Worm (Caenorhabditis elegans) whole organism, young adult: Measurements from ENCODE around the gene R03G8.1.

Experiments
- C17E4.6 ChIP-seq: fragments of 200-800 bp; sonication (Bioruptor generic); IDR thresholded peaks from 2 replicates; pipeline ENCODE4 v1.3.6; 2022; ENCODE audit warnings: missing genetic modification reagents, missing genetic modification characterization, missing compliant biosample characterization
- F49E8.2 ChIP-seq: sonication (generic microtip); optimal IDR thresholded peaks from 3 replicates; lab custom pipeline; 2017; ENCODE audit warnings: missing genetic modification characterization, mild to moderate bottlenecking, missing compliant biosample characterization, antibody characterized with exemption, moderate library complexity; ENCODE audit not compliant: insufficient read depth
- F52B5.7 ChIP-seq: sonication (generic microtip); optimal IDR thresholded peaks from 2 replicates; lab custom pipeline; 2016; ENCODE audit warnings: mild to moderate bottlenecking, missing genetic modification characterization, missing compliant biosample characterization
- F55B11.4 ChIP-seq: sonication (generic microtip); optimal IDR thresholded peaks from 2 replicates; lab custom pipeline; 2016; ENCODE audit warnings: missing compliant biosample characterization, missing genetic modification characterization, borderline replicate concordance; ENCODE audit not compliant: insufficient read depth
- K11D2.4 ChIP-seq: fragments of 200-800 bp; sonication (Bioruptor generic); IDR thresholded peaks from 2 replicates; pipeline ENCODE4 v1.3.6; 2022; ENCODE audit warnings: missing genetic modification reagents, missing genetic modification characterization, missing compliant biosample characterization
- T07F8.4 ChIP-seq: sonication (generic microtip); optimal IDR thresholded peaks from 2 replicates; lab custom pipeline; 2016; ENCODE audit warnings: mild to moderate bottlenecking, missing genetic modification characterization, moderate library complexity, missing compliant biosample characterization
- Y53G8AR.9 ChIP-seq: fragments of 200-800 bp; sonication (Bioruptor generic); conservative IDR thresholded peaks from 2 replicates; pipeline ENCODE4 v1.3.6; 2022; ENCODE audit warnings: missing genetic modification reagents, missing genetic modification characterization, missing compliant biosample characterization
- ZK185.1 ChIP-seq: sonication (generic microtip); optimal IDR thresholded peaks from 2 replicates; lab custom pipeline; 2016; ENCODE audit warnings: mild to moderate bottlenecking, missing genetic modification characterization, missing compliant biosample characterization; ENCODE audit not compliant: poor library complexity, severe bottlenecking
- ama-1 ChIP-seq, 3 experiments: fragments of 150-350 bp in 1 of 3; sonication (generic microtip) in 2 of 3; optimal IDR thresholded peaks; 2 replicates each; lab custom pipeline; 2014 to 2018; ENCODE audit warnings: missing biosample characterization in 2 of 3, missing genetic modification characterization in 2 of 3, missing genetic modification reagents in 2 of 3
- aptf-3 ChIP-seq: fragments of 200-800 bp; sonication (Bioruptor generic); IDR thresholded peaks from 2 replicates; pipeline ENCODE4 v1.3.6; 2022; ENCODE audit warnings: missing genetic modification characterization, missing compliant biosample characterization
- atf-7 ChIP-seq: sonication (generic microtip); optimal IDR thresholded peaks from 2 replicates; lab custom pipeline; 2017; ENCODE audit warnings: mild to moderate bottlenecking, missing genetic modification characterization, missing compliant biosample characterization
- attf-3 ChIP-seq: fragments of 200-800 bp; sonication (Bioruptor generic); conservative IDR thresholded peaks from 2 replicates; pipeline ENCODE4 v1.3.6; 2022; ENCODE audit warnings: missing genetic modification reagents, missing genetic modification characterization, missing compliant biosample characterization
- cebp-1 ChIP-seq, 2 experiments: fragments of 200-800 bp in 1 of 2; sonication (Bioruptor generic) in 1 of 2; sonication (generic microtip) in 1 of 2; IDR thresholded peaks in 1 of 2; optimal IDR thresholded peaks in 1 of 2; 2 replicates each; pipeline versions ENCODE4 v1.3.6 to Lab custom; 2017 to 2022; ENCODE audit warnings: missing compliant biosample characterization in 2 of 2, missing genetic modification characterization in 2 of 2, mild to moderate bottlenecking in 1 of 2, missing genetic modification reagents in 1 of 2, moderate library complexity in 1 of 2
- ceh-91 ChIP-seq: fragments of 200-800 bp; sonication (Bioruptor generic); IDR thresholded peaks from 2 replicates; pipeline ENCODE4 v1.3.6; 2022; ENCODE audit warnings: missing genetic modification reagents, missing genetic modification characterization, missing compliant biosample characterization
- chd-7 ChIP-seq: sonication (generic microtip); optimal IDR thresholded peaks from 2 replicates; lab custom pipeline; 2016; ENCODE audit warnings: mild to moderate bottlenecking, missing genetic modification characterization, moderate library complexity, missing compliant biosample characterization
- die-1 ChIP-seq: sonication (generic microtip); optimal IDR thresholded peaks from 2 replicates; lab custom pipeline; 2016; ENCODE audit warnings: missing genotype, mild to moderate bottlenecking, missing genetic modification characterization, missing compliant biosample characterization
- dox-1 ChIP-seq: fragments of 200-800 bp; sonication (Bioruptor generic); IDR thresholded peaks from 2 replicates; pipeline ENCODE4 v1.3.6; 2022; ENCODE audit warnings: missing genetic modification reagents, missing genetic modification characterization, missing compliant biosample characterization
- egl-44 ChIP-seq: fragments of 200-800 bp; sonication (Bioruptor generic); IDR thresholded peaks from 2 replicates; pipeline ENCODE4 v1.3.6; 2022; ENCODE audit warnings: missing genetic modification reagents, missing genetic modification characterization, missing compliant biosample characterization
- hmg-1.2 ChIP-seq: fragments of 200-800 bp; sonication (Bioruptor generic); IDR thresholded peaks from 2 replicates; pipeline ENCODE4 v1.3.6; 2022; ENCODE audit warnings: missing genetic modification reagents, missing genetic modification characterization, missing compliant biosample characterization
- hrde-1 ChIP-seq: sonication (generic microtip); optimal IDR thresholded peaks from 2 replicates; lab custom pipeline; 2016; ENCODE audit warnings: missing genetic modification characterization, mild to moderate bottlenecking, missing compliant biosample characterization, moderate library complexity, missing genotype, missing genetic modification reagents, borderline replicate concordance
- lin-26 ChIP-seq: fragments of 200-800 bp; sonication (Bioruptor generic); IDR thresholded peaks from 2 replicates; pipeline ENCODE4 v1.3.6; 2022; ENCODE audit warnings: missing genetic modification reagents, missing genetic modification characterization, missing compliant biosample characterization
- lin-35 ChIP-seq, 3 experiments: fragments of 150-350 bp in 2 of 3; sonication (generic microtip) in 1 of 3; optimal IDR thresholded peaks; 2 replicates each; lab custom pipeline; 2014 to 2018; ENCODE audit warnings: missing biosample characterization in 3 of 3, missing genetic modification characterization in 3 of 3, missing genetic modification reagents in 3 of 3
- lin-40 ChIP-seq: sonication (generic microtip); optimal IDR thresholded peaks from 2 replicates; lab custom pipeline; 2016; ENCODE audit warnings: missing genetic modification characterization, mild to moderate bottlenecking, missing compliant biosample characterization, missing genotype, missing genetic modification reagents
- madf-8 ChIP-seq: fragments of 200-800 bp; sonication (Bioruptor generic); conservative IDR thresholded peaks from 2 replicates; pipeline ENCODE4 v1.3.6; 2022; ENCODE audit warnings: missing genetic modification reagents, missing genetic modification characterization, missing compliant biosample characterization
- mel-28 ChIP-seq: sonication (generic microtip); optimal IDR thresholded peaks from 2 replicates; lab custom pipeline; 2016; ENCODE audit warnings: borderline replicate concordance, mild to moderate bottlenecking, missing genetic modification characterization, missing compliant biosample characterization
- nfya-1 ChIP-seq: sonication (generic microtip); optimal IDR thresholded peaks from 2 replicates; lab custom pipeline; 2017; ENCODE audit warnings: antibody characterized with exemption, missing compliant biosample characterization, missing genetic modification characterization, borderline replicate concordance; ENCODE audit not compliant: insufficient read depth
- nhr-179 ChIP-seq: sonication (generic microtip); optimal IDR thresholded peaks from 2 replicates; lab custom pipeline; 2016; ENCODE audit warnings: mild to moderate bottlenecking, missing genetic modification characterization, missing compliant biosample characterization
- nhr-90 ChIP-seq: sonication (generic microtip); optimal IDR thresholded peaks from 2 replicates; lab custom pipeline; 2016; ENCODE audit warnings: missing genotype, mild to moderate bottlenecking, missing genetic modification characterization, missing compliant biosample characterization
- pha-4 ChIP-seq: fragments of 150-350 bp; sonication (generic microtip); optimal IDR thresholded peaks from 2 replicates; lab custom pipeline; 2014; ENCODE audit warnings: missing biosample characterization, missing genetic modification reagents, missing genetic modification characterization
- snpc-1.3 ChIP-seq: sonication (generic microtip); optimal IDR thresholded peaks from 2 replicates; lab custom pipeline; 2017; ENCODE audit warnings: missing genetic modification characterization, mild to moderate bottlenecking, missing compliant biosample characterization, antibody characterized with exemption, moderate library complexity, missing genotype, missing genetic modification reagents; ENCODE audit not compliant: insufficient read depth
- somi-1 ChIP-seq: fragments of 200-800 bp; sonication (Bioruptor generic); optimal IDR thresholded peaks from 2 replicates; lab custom pipeline; 2018; ENCODE audit warnings: mild to moderate bottlenecking, missing genetic modification characterization, missing compliant biosample characterization
- sptf-2 ChIP-seq: fragments of 200-800 bp; sonication (Bioruptor generic); optimal IDR thresholded peaks from 2 replicates; lab custom pipeline; 2018; ENCODE audit warnings: mild to moderate bottlenecking, missing genetic modification characterization, missing compliant biosample characterization
- zfh-2 ChIP-seq: fragments of 200-800 bp; sonication (Bioruptor generic); conservative IDR thresholded peaks from 2 replicates; pipeline ENCODE4 v1.3.6; 2022; ENCODE audit warnings: missing genetic modification reagents, missing genetic modification characterization, missing compliant biosample characterization
- zim-3 ChIP-seq: sonication (generic microtip); optimal IDR thresholded peaks from 2 replicates; lab custom pipeline; 2017; ENCODE audit warnings: mild to moderate bottlenecking, missing genetic modification characterization, moderate library complexity, missing compliant biosample characterization
- ztf-18 ChIP-seq: sonication (generic microtip); optimal IDR thresholded peaks from 2 replicates; lab custom pipeline; 2016; ENCODE audit warnings: missing genotype, mild to moderate bottlenecking, missing genetic modification characterization, missing compliant biosample characterization
- ztf-25 ChIP-seq: fragments of 200-800 bp; sonication (Bioruptor generic); IDR thresholded peaks from 2 replicates; pipeline ENCODE4 v1.3.6; 2022; ENCODE audit warnings: missing genetic modification reagents, missing genetic modification characterization, missing compliant biosample characterization
- ztf-26 ChIP-seq: sonication (generic microtip); optimal IDR thresholded peaks from 2 replicates; lab custom pipeline; 2017; ENCODE audit warnings: missing genetic modification characterization, missing compliant biosample characterization
- ztf-3 ChIP-seq: fragments of 200-800 bp; sonication (Bioruptor generic); optimal IDR thresholded peaks from 2 replicates; lab custom pipeline; 2018; ENCODE audit warnings: mild to moderate bottlenecking, missing genetic modification characterization, missing compliant biosample characterization

The R03G8.1 gene

ce11 chrX:13113457-13113856 lies 29.1 kb downstream of the R03G8.1 start, which contains the start of gene F17H10.2 (continued):
- no peak for TF ChIP-seq cebp-1 (GFP tag; IDR thresholded peaks at IDR 0.05; lab: Robert Waterston, UW)
- TF ChIP-seq cebp-1 (tag; optimal IDR thresholded peaks at IDR 0.05; lab: Kevin White, UChicago), result peak; percentile 27
- TF ChIP-seq, all 124 proteins: peak for 6

DNA sequence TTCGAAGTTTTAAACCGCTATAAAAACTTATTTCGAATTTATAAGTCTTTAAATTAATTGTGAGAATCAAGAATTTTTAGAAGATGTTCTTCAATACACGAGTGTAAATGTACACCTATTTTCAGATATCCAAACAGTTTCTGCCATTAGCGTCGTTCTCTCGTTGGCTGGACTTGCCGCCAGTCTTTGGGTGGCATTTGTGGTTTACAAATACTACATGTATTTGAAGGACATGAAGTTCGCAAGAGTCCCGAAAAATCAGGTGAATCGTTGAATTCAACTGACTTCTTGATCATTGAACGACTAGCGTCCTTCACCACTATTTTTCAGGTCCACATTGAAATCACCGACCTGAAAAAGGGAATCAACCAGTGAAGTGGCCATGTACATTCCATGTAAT lies 31.3 kb downstream of the R03G8.1 start:
- no peak for TF ChIP-seq Y53G8AR.9 (GFP tag; lab: Robert Waterston, UW)
- no peak for TF ChIP-seq F52B5.7 (tag; lab: Kevin White, UChicago)
- TF ChIP-seq ztf-18 (tag; lab: Kevin White, UChicago), result no peak
- TF ChIP-seq ceh-91 (GFP tag; lab: Robert Waterston, UW), result no peak
- no peak for TF ChIP-seq sptf-2 (GFP tag; lab: Kevin White, UChicago)
- no peak for TF ChIP-seq attf-3 (GFP tag; lab: Robert Waterston, UW)
- no peak for TF ChIP-seq ztf-26
- TF ChIP-seq die-1, result no peak
- TF ChIP-seq atf-7, result no peak
- TF ChIP-seq egl-44 (GFP tag; lab: Robert Waterston, UW), result no peak

DNA sequence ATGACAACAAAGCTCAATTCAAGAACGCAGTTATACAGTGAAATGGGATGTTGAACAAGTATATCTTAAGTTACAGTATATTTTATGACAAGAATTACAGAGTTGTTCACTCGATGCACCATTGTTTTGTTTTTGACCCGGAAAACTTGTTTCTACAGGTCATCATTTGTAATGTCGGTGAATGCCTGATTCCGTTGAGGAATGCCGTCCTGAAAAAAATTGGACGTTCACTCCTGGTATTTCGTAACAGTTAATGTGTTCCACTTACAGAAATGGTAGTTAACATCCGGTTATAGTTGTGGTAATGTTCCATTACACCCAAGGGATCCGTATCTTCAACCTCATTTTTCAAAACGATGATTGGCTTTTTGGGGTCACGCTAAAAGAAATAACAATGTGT lies 32.0 kb downstream of the R03G8.1 start:
- TF ChIP-seq nhr-90, result no peak
- TF ChIP-seq F55B11.4 (tag; lab: Kevin White, UChicago), result no peak
- TF ChIP-seq cebp-1 (GFP tag; IDR thresholded peaks at IDR 0.05; lab: Robert Waterston, UW), result peak; percentile 34
- TF ChIP-seq cebp-1 (tag; optimal IDR thresholded peaks at IDR 0.05; lab: Kevin White, UChicago), result peak; percentile 64
- TF ChIP-seq ceh-91 (GFP tag; lab: Robert Waterston, UW), result no peak
- no peak for TF ChIP-seq lin-26 (GFP tag; lab: Robert Waterston, UW)
- no peak for TF ChIP-seq pha-4 (tag; lab: Kevin White, UChicago)
- no peak for TF ChIP-seq C17E4.6
- TF ChIP-seq ztf-18 (tag; lab: Kevin White, UChicago), result no peak
- TF ChIP-seq zim-3 (tag; lab: Kevin White, UChicago), result peak; percentile 8

DNA sequence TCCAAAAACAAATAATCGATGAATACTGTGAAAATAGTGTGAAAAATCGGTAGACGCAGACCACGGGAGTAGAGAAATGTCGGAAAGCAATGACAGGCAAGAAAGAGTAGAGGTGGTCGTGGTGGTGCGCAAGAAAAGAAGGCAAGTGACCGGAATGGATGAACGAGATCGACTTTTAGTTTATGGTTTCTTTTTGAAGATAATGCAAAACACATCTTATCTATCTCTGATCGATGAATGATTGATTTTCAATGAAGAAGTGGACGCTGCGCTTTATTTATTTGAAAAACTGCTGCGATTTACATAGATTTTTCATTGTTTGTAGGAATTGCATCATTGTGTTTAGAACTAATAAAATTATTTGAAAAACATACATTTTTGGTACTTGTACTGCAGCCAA lies 35.5 kb downstream of the R03G8.1 start:
- TF ChIP-seq hmg-1.2, result peak; percentile 69
- no peak for TF ChIP-seq F49E8.2 (tag; lab: Kevin White, UChicago)
- no peak for TF ChIP-seq ztf-25 (GFP tag; lab: Robert Waterston, UW)

ce11 chrX:13121104-13121503 lies 36.7 kb downstream of the R03G8.1 start:
- no peak for TF ChIP-seq hrde-1 (tag; lab: Kevin White, UChicago)
- TF ChIP-seq ztf-3 (GFP tag; lab: Kevin White, UChicago), result peak; percentile 16
- peak; percentile 83 for TF ChIP-seq lin-40 (tag; lab: Kevin White, UChicago)
- peak; percentile 90 for TF ChIP-seq chd-7 (tag; lab: Kevin White, UChicago)
- TF ChIP-seq aptf-3, result no peak
- TF ChIP-seq lin-35 (GFP tag; optimal IDR thresholded peaks at IDR 0.05; lab: Kevin White, UChicago), result peak in 1 of 3 experiments; percentile 72
- TF ChIP-seq K11D2.4, result peak; percentile 44; the same call in 1 of the 2 replicates
- no peak for TF ChIP-seq die-1
- TF ChIP-seq attf-3 (GFP tag; lab: Robert Waterston, UW), result peak; percentile 56; the same call in 1 of the 2 replicates
- TF ChIP-seq madf-8 (GFP tag; lab: Robert Waterston, UW), result no peak
- TF ChIP-seq somi-1 (GFP tag; lab: Kevin White, UChicago), result peak; percentile 81
- no peak for TF ChIP-seq dox-1 (GFP tag; lab: Robert Waterston, UW)
- TF ChIP-seq Y53G8AR.9 (GFP tag; lab: Robert Waterston, UW), result no peak; the same call in 1 of the 2 replicates
- peak; percentile 64 for TF ChIP-seq ZK185.1 (tag; lab: Kevin White, UChicago)
- no peak for TF ChIP-seq nhr-179 (tag; lab: Kevin White, UChicago)
- peak; percentile 84 for TF ChIP-seq hmg-1.2
- no peak for TF ChIP-seq ama-1 (optimal IDR thresholded peaks at IDR 0.05; lab: Kevin White, UChicago)
- peak in 1 of 2 experiments; percentile 66 for TF ChIP-seq ama-1 (GFP tag; optimal IDR thresholded peaks at IDR 0.05; lab: Kevin White, UChicago)
- peak; percentile 52 for TF ChIP-seq T07F8.4 (tag; lab: Kevin White, UChicago)
- TF ChIP-seq ztf-25 (GFP tag; lab: Robert Waterston, UW), result 0 out of 2 replicates have a peak, but pooled peaks have one; percentile 74
- peak; percentile 38 for TF ChIP-seq mel-28 (tag; lab: Kevin White, UChicago)
- peak; percentile 92 for TF ChIP-seq snpc-1.3
- TF ChIP-seq zfh-2 (GFP tag; lab: Robert Waterston, UW), result no peak
- no peak for TF ChIP-seq nfya-1
